Fruit fly (Drosophila melanogaster) whole organism, wandering third instar larva: ENCODE results near the gene CG1737.

Experiments used
- CG32264 ChIP-seq: fragments of 200-800 bp; sonication (Bioruptor generic); optimal IDR thresholded peaks from 2 replicates; lab custom pipeline; 2016; ENCODE audit warnings: missing biosample characterization, missing genetic modification characterization
- Dif ChIP-seq: fragments of 200-275, 200-300 bp; sonication (Bioruptor generic); optimal IDR thresholded peaks from 2 replicates; lab custom pipeline; 2018; ENCODE audit warnings: missing biosample characterization, missing genetic modification characterization; ENCODE audit not compliant: partially characterized antibody
- GATAd ChIP-seq: sonication (Bioruptor generic); optimal IDR thresholded peaks from 2 replicates; lab custom pipeline; 2016; ENCODE audit warnings: missing biosample characterization, missing genetic modification characterization
- Hr83 ChIP-seq: fragments of 200-300 bp; sonication (Bioruptor generic); optimal IDR thresholded peaks from 2 replicates; lab custom pipeline; 2016; ENCODE audit warnings: missing biosample characterization, mild to moderate bottlenecking, missing genetic modification characterization, moderate library complexity; ENCODE audit not compliant: poor library complexity, severe bottlenecking
- Mio ChIP-seq: sonication (Bioruptor generic); optimal IDR thresholded peaks from 2 replicates; lab custom pipeline; 2016; ENCODE audit warnings: missing biosample characterization, missing genetic modification characterization
- N ChIP-seq: fragments of >200 bp; optimal IDR thresholded peaks from 2 replicates; lab custom pipeline; 2018; ENCODE audit warnings: missing biosample characterization, missing external identifiers, missing genetic modification characterization
- Vsx2 ChIP-seq: fragments of 200-300, 225-300 bp; sonication (Bioruptor generic); optimal IDR thresholded peaks from 2 replicates; lab custom pipeline; 2018; ENCODE audit warnings: missing biosample characterization, missing genetic modification characterization; ENCODE audit not compliant: partially characterized antibody
- br ChIP-seq: fragments of 200-800 bp; sonication (Bioruptor generic); optimal IDR thresholded peaks from 2 replicates; lab custom pipeline; 2016; ENCODE audit warnings: missing biosample characterization, missing genetic modification characterization
- h ChIP-seq: fragments of 200-800 bp; sonication (Bioruptor generic); optimal IDR thresholded peaks from 3 replicates; lab custom pipeline; 2016; ENCODE audit warnings: missing biosample characterization, mild to moderate bottlenecking, missing genetic modification characterization
- lola ChIP-seq: fragments of >200 bp; optimal IDR thresholded peaks from 2 replicates; lab custom pipeline; 2017; ENCODE audit warnings: missing biosample characterization, missing genetic modification characterization
- pan ChIP-seq: fragments of >200 bp; optimal IDR thresholded peaks from 2 replicates; lab custom pipeline; 2017
- psq ChIP-seq: fragments of 200-800 bp; sonication (Bioruptor generic); optimal IDR thresholded peaks from 3 replicates; lab custom pipeline; 2017; ENCODE audit warnings: missing biosample characterization, mild to moderate bottlenecking, missing genetic modification characterization, moderate library complexity
- usp ChIP-seq: fragments of >200 bp; optimal IDR thresholded peaks from 2 replicates; lab custom pipeline; 2017; ENCODE audit warnings: missing biosample characterization, missing genetic modification characterization

dm6 chrX:11339868-11340548 lies 10.4 kb upstream of the CG1737 start, which contains the start of the genes CG34348 and Kap3:
- no peak for TF ChIP-seq Mio (GFP tag; lab: Kevin White, UChicago)
- TF ChIP-seq psq (GFP tag; lab: Kevin White, UChicago), result peak; percentile 75
- no peak for TF ChIP-seq GATAd (GFP tag; lab: Kevin White, UChicago)
- no peak for TF ChIP-seq CG32264 (GFP tag; lab: Kevin White, UChicago)
- no peak for TF ChIP-seq br (GFP tag; lab: Kevin White, UChicago)
- no peak for TF ChIP-seq N (GFP tag; lab: Kevin White, UChicago)
- no peak for TF ChIP-seq Vsx2
- TF ChIP-seq Hr83 (GFP tag; lab: Kevin White, UChicago), result no peak
- TF ChIP-seq usp (GFP tag; lab: Kevin White, UChicago), result no peak
- TF ChIP-seq h (GFP tag; lab: Kevin White, UChicago), result peak; percentile 15
- TF ChIP-seq pan (lab: Kevin White, UChicago), result no peak
- TF ChIP-seq Dif (GFP tag; lab: Kevin White, UChicago), result peak; percentile 9
- TF ChIP-seq lola, result no peak
